Fruit fly (Drosophila melanogaster): Measurements from ENCODE around the gene Cpr67Fa2.
A peak's percentile ranks its signal among the peaks of the same experiment; 100 is the strongest.

DNA sequence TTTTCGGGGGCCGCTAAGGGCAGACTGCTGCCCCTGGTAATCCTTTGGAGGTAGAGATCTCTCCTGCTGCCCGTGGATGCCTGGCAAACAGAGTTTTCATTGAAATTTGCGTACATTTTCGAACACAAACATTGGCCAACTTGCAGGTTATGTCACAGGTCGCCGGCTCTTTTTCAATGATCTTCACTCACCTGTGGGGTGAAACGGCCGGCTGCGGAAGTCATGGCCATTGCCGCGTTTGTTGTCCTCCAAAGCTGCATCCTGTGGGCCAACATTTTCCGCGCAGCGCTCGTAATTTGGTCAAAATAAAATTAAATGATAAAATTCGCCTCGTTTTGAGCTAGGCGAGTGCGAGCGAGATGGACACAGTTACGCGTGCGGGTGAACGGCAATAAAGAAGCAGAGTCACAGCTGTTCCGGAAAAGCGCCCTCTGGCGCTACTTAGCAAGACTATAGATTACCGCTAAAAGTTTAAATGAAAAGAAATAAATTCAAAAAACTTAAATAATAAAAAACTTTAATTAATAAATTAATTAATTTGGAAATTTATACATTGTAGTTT is 5.7 kb upstream of the Cpr67Fa2 start:
- TF ChIP-seq CG8478 (optimal IDR thresholded peaks at IDR 0.05), result no peak
- TF ChIP-seq CTCF (optimal IDR thresholded peaks at IDR 0.05), result peak; percentile 81 to 90
